Worm (Caenorhabditis elegans): ENCODE data around the gene unc-47.
A peak's percentile ranks its signal among the peaks of the same experiment; 100 is the strongest.

The unc-47 gene

DNA sequence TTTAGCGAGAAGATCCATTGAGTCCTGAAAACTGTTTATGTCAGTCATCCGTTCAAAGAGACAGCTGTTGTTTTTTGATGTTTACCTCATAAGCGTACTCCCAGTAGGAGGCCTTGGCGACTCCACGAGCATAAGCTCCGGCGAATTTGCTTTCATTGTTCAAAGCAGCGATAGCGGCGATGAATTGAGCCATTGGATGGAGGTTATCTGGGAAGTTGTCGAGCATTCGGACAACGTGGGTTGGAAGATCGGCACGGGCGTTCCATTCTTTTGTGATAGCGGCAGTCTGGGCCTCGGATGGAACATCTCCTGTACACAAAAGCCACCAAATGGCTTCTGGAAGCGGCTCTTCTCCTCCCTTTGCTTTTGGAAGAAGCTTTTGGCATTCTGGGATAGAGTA, 29.8 kb upstream of the unc-47 start:
- TF ChIP-seq mcd-1 (GFP tag; IDR thresholded peaks at IDR 0.05) (no peak), B0035.1 (tag; optimal IDR thresholded peaks at IDR 0.05) (no peak), F10E7.11 (tag; optimal IDR thresholded peaks at IDR 0.05) (no peak), ceh-58 (GFP tag; IDR thresholded peaks at IDR 0.05) (no peak), nhr-179 (tag; optimal IDR thresholded peaks at IDR 0.05) (no peak), lin-26 (GFP tag; IDR thresholded peaks at IDR 0.05) (no peak), F33H1.4 (GFP tag; IDR thresholded peaks at IDR 0.05) (no peak), hrde-1 (tag; optimal IDR thresholded peaks at IDR 0.05; ENCODE audit: borderline replicate concordance) (no peak), repo-1 (tag; optimal IDR thresholded peaks at IDR 0.05) (no peak), T26A5.8 (tag; optimal IDR thresholded peaks at IDR 0.05) (no peak)

DNA sequence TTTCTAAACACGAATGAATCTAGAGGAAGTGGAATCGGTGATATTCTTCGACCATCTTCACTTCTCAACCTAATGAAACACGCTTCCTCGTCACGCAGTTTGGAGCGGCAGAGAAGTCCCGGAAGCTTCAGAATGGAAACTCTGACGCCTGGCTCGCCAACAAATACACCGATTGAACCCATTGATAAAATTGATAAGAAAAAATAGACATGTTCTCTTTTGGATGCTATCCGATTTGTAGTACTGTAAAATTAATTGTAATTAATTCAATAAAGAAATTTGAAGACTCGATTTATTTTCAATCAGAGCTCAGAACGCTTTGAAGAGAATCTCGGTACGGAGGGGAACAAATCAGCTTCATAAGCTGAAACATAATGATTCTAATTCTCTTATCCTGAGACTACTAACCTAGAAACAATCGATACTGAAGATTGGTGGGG, 28.5 kb upstream of the unc-47 start:
- TF ChIP-seq F55B11.4 (tag; optimal IDR thresholded peaks at IDR 0.05; ENCODE audit: borderline replicate concordance, insufficient read depth) (no peak), ztf-28 (GFP tag; IDR thresholded peaks at IDR 0.05) (no peak), cebp-1 (GFP tag; IDR thresholded peaks at IDR 0.05) (peak; percentile 54; the same call in 1 of the 2 replicates), cebp-1 (tag; optimal IDR thresholded peaks at IDR 0.05) (peak; percentile 88), rcor-1 (GFP tag; IDR thresholded peaks at IDR 0.05) (peak; percentile 54), ztf-18 (tag; optimal IDR thresholded peaks at IDR 0.05) (peak; percentile 16), attf-6 (GFP tag; IDR thresholded peaks at IDR 0.05) (no peak), die-1 (tag; optimal IDR thresholded peaks at IDR 0.05) (peak; percentile 2), Y56A3A.18 (GFP tag; IDR thresholded peaks at IDR 0.05) (peak; percentile 94), cebp-2 (GFP tag; IDR thresholded peaks at IDR 0.05) (peak; percentile 52; the same call in 1 of the 2 replicates), hsf-1 (GFP tag; IDR thresholded peaks at IDR 0.05) (peak; percentile 58; the same call in 1 of the 2 replicates), nfyb-1 (GFP tag; IDR thresholded peaks at IDR 0.05) (peak; percentile 89), bed-1 (GFP tag; IDR thresholded peaks at IDR 0.05) (no peak), gei-17 (GFP tag; optimal IDR thresholded peaks at IDR 0.05) (peak; percentile 49), athp-1 (tag; optimal IDR thresholded peaks at IDR 0.05) (peak; percentile 92), B0261.1 (tag; optimal IDR thresholded peaks at IDR 0.05) (peak; percentile 11), mes-4 (tag; optimal IDR thresholded peaks at IDR 0.05) (no peak), F57C9.4 (tag; optimal IDR thresholded peaks at IDR 0.05) (peak; percentile 25), lin-54 (GFP tag; optimal IDR thresholded peaks at IDR 0.05) (peak; percentile 73), let-607 (tag; optimal IDR thresholded peaks at IDR 0.05) (peak; percentile 39 to 71), repo-1 (tag; optimal IDR thresholded peaks at IDR 0.05) (peak; percentile 95), Y67H2A.10 (GFP tag; conservative IDR thresholded peaks at IDR 0.05) (no peak; the same call in 1 of the 2 replicates), ceh-100 (GFP tag; IDR thresholded peaks at IDR 0.05) (0 out of 2 replicates have a peak, but pooled peaks have one; percentile 20), zim-3 (tag; optimal IDR thresholded peaks at IDR 0.05) (peak; percentile 78), K11D2.4 (GFP tag; IDR thresholded peaks at IDR 0.05) (0 out of 2 replicates have a peak, but pooled peaks have one; percentile 55), F49E8.2 (tag; optimal IDR thresholded peaks at IDR 0.05; ENCODE audit: insufficient read depth) (no peak), B0336.3 (GFP tag; IDR thresholded peaks at IDR 0.05) (peak; percentile 96), tlf-1 (GFP tag; optimal IDR thresholded peaks at IDR 0.05) (peak; percentile 93), rec-8 (tag; optimal IDR thresholded peaks at IDR 0.05) (no peak), madf-6 (GFP tag; IDR thresholded peaks at IDR 0.05) (peak; percentile 68), bed-2 (GFP tag; IDR thresholded peaks at IDR 0.05) (no peak), F22D6.2 (tag; optimal IDR thresholded peaks at IDR 0.05) (peak; percentile 53), nfya-2 (GFP tag; IDR thresholded peaks at IDR 0.05) (0 out of 2 replicates have a peak, but pooled peaks have one; percentile 26), aptf-3 (GFP tag; IDR thresholded peaks at IDR 0.05) (no peak), C06A6.2 (GFP tag; conservative IDR thresholded peaks at IDR 0.05) (peak; percentile 58; the same call in 1 of the 2 replicates), T07F8.4 (tag; optimal IDR thresholded peaks at IDR 0.05) (no peak), ztf-26 (tag; optimal IDR thresholded peaks at IDR 0.05) (peak; percentile 68), lin-26 (GFP tag; IDR thresholded peaks at IDR 0.05) (peak; percentile 70), aptf-2 (GFP tag; conservative IDR thresholded peaks at IDR 0.05) (no peak)
